Worm (Caenorhabditis elegans) whole organism, midembryonic: ENCODE results near the gene herd-1.

Source experiments
- T22C8.4 ChIP-seq: fragments of 200-800 bp; sonication (Bioruptor generic); IDR thresholded peaks from 2 replicates; pipeline ENCODE4 v1.3.6; 2022; ENCODE audit warnings: missing genetic modification characterization, missing compliant biosample characterization
- cog-1 ChIP-seq: sonication (generic microtip); optimal IDR thresholded peaks from 2 replicates; lab custom pipeline; 2016; ENCODE audit warnings: missing genetic modification characterization, missing compliant biosample characterization
- flt-1 ChIP-seq: fragments of 200-800 bp; sonication (Bioruptor generic); IDR thresholded peaks from 2 replicates; pipeline ENCODE4 v1.3.6; 2022; ENCODE audit warnings: missing genetic modification characterization, missing compliant biosample characterization
- klf-2 ChIP-seq: fragments of 200-800 bp; sonication (Bioruptor generic); conservative IDR thresholded peaks from 2 replicates; pipeline ENCODE4 v1.3.6; 2022; ENCODE audit warnings: missing genetic modification reagents, missing genetic modification characterization, missing compliant biosample characterization
- med-1 ChIP-seq: sonication (generic microtip); optimal IDR thresholded peaks from 2 replicates; lab custom pipeline; 2017; ENCODE audit warnings: missing genetic modification characterization, mild to moderate bottlenecking, missing compliant biosample characterization, antibody characterized with exemption, missing genetic modification reagents; ENCODE audit not compliant: insufficient read depth
- ref-1 ChIP-seq: fragments of 200-800 bp; sonication (Bioruptor generic); conservative IDR thresholded peaks from 2 replicates; pipeline ENCODE4 v1.3.6; 2022; ENCODE audit warnings: missing genetic modification reagents, missing genetic modification characterization, missing compliant biosample characterization
- tab-1 ChIP-seq: fragments of 200-800 bp; sonication (Bioruptor generic); IDR thresholded peaks from 2 replicates; pipeline ENCODE4 v1.3.6; 2022; ENCODE audit warnings: missing genetic modification characterization, missing compliant biosample characterization
- ztf-23 ChIP-seq: fragments of 200-800 bp; sonication (Bioruptor generic); IDR thresholded peaks from 2 replicates; pipeline ENCODE4 v1.3.6; 2022; ENCODE audit warnings: missing genetic modification reagents, missing genetic modification characterization, missing compliant biosample characterization
- ztf-29 ChIP-seq: fragments of 200-800 bp; sonication (Bioruptor generic); IDR thresholded peaks from 2 replicates; pipeline ENCODE4 v1.3.6; 2022; ENCODE audit warnings: missing genetic modification reagents, missing genetic modification characterization, missing compliant biosample characterization

DNA sequence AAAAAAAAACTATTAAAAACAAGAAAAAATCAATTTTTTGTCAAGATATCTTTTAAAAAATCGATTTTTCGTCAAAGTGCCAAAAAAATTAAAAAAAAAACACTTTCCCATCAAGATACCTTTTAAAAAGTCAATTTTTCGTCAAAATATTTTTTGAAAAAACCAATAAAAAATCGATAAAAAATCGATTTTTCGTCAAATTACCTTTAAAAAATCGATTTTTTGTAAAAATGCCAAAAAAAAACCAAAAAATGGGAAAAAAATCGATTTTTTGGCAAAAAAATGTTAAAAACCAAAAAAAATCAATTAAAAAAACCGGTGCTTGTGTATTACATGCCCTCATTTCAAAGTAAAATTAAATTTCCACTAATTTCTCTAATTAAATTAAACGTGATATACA is 21.3 kb downstream of the herd-1 start:
- TF ChIP-seq tab-1 = no peak
- peak; percentile 47; the same call in 1 of the 2 replicates for TF ChIP-seq T22C8.4 (GFP tag; lab: Robert Waterston, UW)
- no peak for TF ChIP-seq ztf-23 (GFP tag; lab: Robert Waterston, UW)
- no peak for TF ChIP-seq flt-1 (GFP tag; lab: Robert Waterston, UW)
- no peak for TF ChIP-seq ztf-29
- no peak for TF ChIP-seq med-1 (GFP tag; lab: Kevin White, UChicago)
- no peak for TF ChIP-seq cog-1
- no peak for TF ChIP-seq klf-2
- no peak for TF ChIP-seq ref-1 (GFP tag; lab: Robert Waterston, UW)
